Fruit fly (Drosophila melanogaster) whole organism, embryonic: ENCODE results near the gene CG31807.

Experiments used
- ATbp ChIP-seq: fragments of 200-800 bp; sonication (Bioruptor generic); optimal IDR thresholded peaks from 2 replicates; lab custom pipeline; 2017; ENCODE audit warnings: missing biosample characterization, mild to moderate bottlenecking, missing genetic modification characterization, missing genetic modification reagents
- Asciz ChIP-seq: fragments of 200-800 bp; sonication (Bioruptor generic); optimal IDR thresholded peaks from 2 replicates; lab custom pipeline; 2017; ENCODE audit warnings: missing biosample characterization, mild to moderate bottlenecking, missing genetic modification characterization, missing genetic modification reagents
- Awh ChIP-seq: fragments of 200-800 bp; sonication (Bioruptor generic); IDR thresholded peaks from 2 replicates; pipeline ENCODE4, ENCODE4 v1.3.6; 2022; ENCODE audit warnings: missing biosample characterization, missing genetic modification characterization
- BEAF-32 ChIP-seq: fragments of 200-800 bp; sonication (Bioruptor generic); optimal IDR thresholded peaks from 3 replicates; lab custom pipeline; 2017; ENCODE audit warnings: missing biosample characterization, missing genetic modification characterization, mild to moderate bottlenecking, moderate library complexity, missing genetic modification reagents
- CG10431 ChIP-seq: fragments of 200-800 bp; sonication (Bioruptor generic); optimal IDR thresholded peaks from 3 replicates; lab custom pipeline; 2018; ENCODE audit warnings: missing biosample characterization, mild to moderate bottlenecking, missing genetic modification characterization
- CG11695 ChIP-seq: fragments of 200-800 bp; sonication (Bioruptor generic); IDR thresholded peaks from 3 replicates; pipeline ENCODE4 v1.3.6; 2022; ENCODE audit warnings: missing biosample characterization, missing genetic modification characterization
- CG12299 ChIP-seq: fragments of 200-800 bp; sonication (Bioruptor generic); optimal IDR thresholded peaks from 2 replicates; lab custom pipeline; 2018; ENCODE audit warnings: missing biosample characterization, mild to moderate bottlenecking, missing genetic modification characterization
- CG13296 ChIP-seq: fragments of 200-800 bp; sonication (Bioruptor generic); optimal IDR thresholded peaks from 3 replicates; lab custom pipeline; 2018; ENCODE audit warnings: missing biosample characterization, mild to moderate bottlenecking, missing genetic modification characterization
- CG15011 ChIP-seq: fragments of 200-800 bp; sonication (Bioruptor generic); optimal IDR thresholded peaks from 3 replicates; lab custom pipeline; 2018; ENCODE audit warnings: missing biosample characterization, mild to moderate bottlenecking, missing genetic modification characterization
- CG1603 ChIP-seq: fragments of 200-800 bp; sonication (Bioruptor generic); optimal IDR thresholded peaks from 2 replicates; lab custom pipeline; 2019; ENCODE audit warnings: missing biosample characterization, mild to moderate bottlenecking, missing genetic modification characterization, moderate library complexity
- CG17385 ChIP-seq: fragments of 200-800 bp; sonication (Bioruptor generic); optimal IDR thresholded peaks from 3 replicates; lab custom pipeline; 2018; ENCODE audit warnings: missing biosample characterization, mild to moderate bottlenecking, missing genetic modification characterization
- CG17568 ChIP-seq: fragments of 200-800 bp; sonication (Bioruptor generic); optimal IDR thresholded peaks from 2 replicates; lab custom pipeline; 2018; ENCODE audit warnings: missing biosample characterization, mild to moderate bottlenecking, missing genetic modification characterization, moderate library complexity
- CG1792 ChIP-seq: fragments of 200-800 bp; sonication (Bioruptor generic); optimal IDR thresholded peaks from 2 replicates; lab custom pipeline; 2016; ENCODE audit warnings: missing biosample characterization, missing genetic modification characterization
- CG18764 ChIP-seq: fragments of 200-800 bp; sonication (Bioruptor generic); optimal IDR thresholded peaks from 3 replicates; lab custom pipeline; 2016; ENCODE audit warnings: missing biosample characterization, missing genetic modification characterization
- CG2875 ChIP-seq: fragments of 200-800 bp; sonication (Bioruptor generic); optimal IDR thresholded peaks from 2 replicates; lab custom pipeline; 2017; ENCODE audit warnings: missing biosample characterization, mild to moderate bottlenecking, missing genetic modification characterization, missing genetic modification reagents
- CG31388 ChIP-seq: fragments of 200-800 bp; sonication (Bioruptor generic); optimal IDR thresholded peaks from 2 replicates; lab custom pipeline; 2016; ENCODE audit warnings: missing biosample characterization, missing genetic modification characterization
- CG3281 ChIP-seq: fragments of 200-800 bp; sonication (Bioruptor generic); optimal IDR thresholded peaks from 3 replicates; lab custom pipeline; 2017; ENCODE audit warnings: missing biosample characterization, mild to moderate bottlenecking, missing genetic modification characterization
- CG3995 ChIP-seq: fragments of 200-800 bp; sonication (Bioruptor generic); optimal IDR thresholded peaks from 3 replicates; lab custom pipeline; 2016; ENCODE audit warnings: missing biosample characterization, missing genetic modification characterization
- CG4360 ChIP-seq: fragments of 200-800 bp; sonication (Bioruptor generic); IDR thresholded peaks from 2 replicates; pipeline ENCODE4 v1.3.6; 2022; ENCODE audit warnings: missing biosample characterization, missing genetic modification characterization
- CG4854 ChIP-seq: fragments of 200-800 bp; sonication (Bioruptor generic); optimal IDR thresholded peaks from 2 replicates; lab custom pipeline; 2016; ENCODE audit warnings: missing biosample characterization, missing genetic modification characterization, inconsistent platforms
- D19B ChIP-seq: fragments of 200-800 bp; sonication (Bioruptor generic); optimal IDR thresholded peaks from 2 replicates; lab custom pipeline; 2017; ENCODE audit warnings: missing biosample characterization, mild to moderate bottlenecking, missing genetic modification characterization
- Dip2 ChIP-seq: fragments of 200-800 bp; sonication (Bioruptor generic); IDR thresholded peaks from 2 replicates; pipeline ENCODE4 v1.3.6; 2022; ENCODE audit warnings: missing biosample characterization, missing genetic modification characterization
- Doc3 ChIP-seq: fragments of 200-800 bp; sonication (Bioruptor generic); IDR thresholded peaks from 3 replicates; pipeline ENCODE4 v1.3.6; 2022; ENCODE audit warnings: missing biosample characterization, missing genetic modification characterization; ENCODE audit not compliant: partially characterized antibody
- Fer3 ChIP-seq: fragments of 200-800 bp; sonication (Bioruptor generic); optimal IDR thresholded peaks from 2 replicates; lab custom pipeline; 2018; ENCODE audit warnings: missing biosample characterization, mild to moderate bottlenecking, missing genetic modification characterization, moderate library complexity
- Gug ChIP-seq: fragments of 200-800 bp; sonication (Bioruptor generic); IDR thresholded peaks from 4 replicates; pipeline ENCODE4 v1.3.6; 2022; ENCODE audit warnings: missing biosample characterization, missing genetic modification characterization
- Hr78 ChIP-seq, 2 experiments: fragments of 200-800 bp in 1 of 2; fragments of >200 bp in 1 of 2; sonication (Bioruptor generic) in 1 of 2; optimal IDR thresholded peaks; 2 replicates each; lab custom pipeline; 2017 to 2019; ENCODE audit warnings: missing biosample characterization in 2 of 2, missing genetic modification characterization in 2 of 2, mild to moderate bottlenecking in 1 of 2, moderate library complexity in 1 of 2
- Med ChIP-seq: fragments of 200-800 bp; sonication (Bioruptor generic); peaks from one replicate; lab custom pipeline; 2016; ENCODE audit warnings: missing biosample characterization, missing genetic modification characterization, mild to moderate bottlenecking, inconsistent platforms, moderate library complexity
- Neu2 ChIP-seq: fragments of 200-800 bp; sonication (Bioruptor generic); optimal IDR thresholded peaks from 3 replicates; lab custom pipeline; 2016; ENCODE audit warnings: missing biosample characterization, missing genetic modification characterization, borderline replicate concordance
- Optix ChIP-seq: fragments of 200-800 bp; sonication (Bioruptor generic); IDR thresholded peaks from 3 replicates; pipeline ENCODE4 v1.3.6; 2022; ENCODE audit warnings: missing biosample characterization, missing genetic modification characterization
- Xrp1 ChIP-seq: fragments of 200-800 bp; sonication (Bioruptor generic); IDR thresholded peaks from 2 replicates; pipeline ENCODE4 v1.3.6; 2022; ENCODE audit warnings: missing biosample characterization, missing genetic modification characterization
- ci ChIP-seq: fragments of 200-800 bp; sonication (Bioruptor generic); IDR thresholded peaks from 3 replicates; pipeline ENCODE4 v1.3.6; 2022; ENCODE audit warnings: missing biosample characterization, missing genetic modification characterization
- cwo ChIP-seq: fragments of 200-800 bp; sonication (Bioruptor generic); optimal IDR thresholded peaks from 3 replicates; lab custom pipeline; 2017; ENCODE audit warnings: missing biosample characterization, missing genetic modification characterization, mild to moderate bottlenecking, moderate library complexity, missing genetic modification reagents
- dpn ChIP-seq, 2 experiments: fragments of 200-800 bp; sonication (Bioruptor generic); optimal IDR thresholded peaks; 3 replicates each; lab custom pipeline; 2016; ENCODE audit warnings: missing biosample characterization in 2 of 2, missing genetic modification characterization in 2 of 2
- eve ChIP-seq, 2 experiments: fragments of >200 bp; optimal IDR thresholded peaks; 2 replicates each; lab custom pipeline; 2017; ENCODE audit warnings: missing biosample characterization in 2 of 2, missing genetic modification characterization in 2 of 2
- jigr1 ChIP-seq: fragments of 200-800 bp; sonication (Bioruptor generic); IDR thresholded peaks from 3 replicates; pipeline ENCODE4 v1.3.6; 2022; ENCODE audit warnings: missing biosample characterization, missing genetic modification characterization
- kni ChIP-seq: fragments of 200-800 bp; sonication (Bioruptor generic); optimal IDR thresholded peaks from 3 replicates; lab custom pipeline; 2017; ENCODE audit warnings: mild to moderate bottlenecking, missing biosample characterization, missing genetic modification reagents, missing genetic modification characterization
- nau ChIP-seq: fragments of 200-800 bp; sonication (Bioruptor generic); optimal IDR thresholded peaks from 3 replicates; lab custom pipeline; 2017; ENCODE audit warnings: missing biosample characterization, mild to moderate bottlenecking, missing genetic modification characterization, missing genetic modification reagents
- peb ChIP-seq: fragments of 200-800 bp; sonication (Bioruptor generic); IDR thresholded peaks from 2 replicates; pipeline ENCODE4 v1.3.6; 2022; ENCODE audit warnings: missing biosample characterization, missing genetic modification characterization
- pita ChIP-seq: fragments of 200-800 bp; sonication (Bioruptor generic); optimal IDR thresholded peaks from 2 replicates; lab custom pipeline; 2017; ENCODE audit warnings: missing biosample characterization, mild to moderate bottlenecking, missing genetic modification characterization
- pnt ChIP-seq: fragments of 200-800 bp; sonication (Bioruptor generic); optimal IDR thresholded peaks from 3 replicates; lab custom pipeline; 2016; ENCODE audit warnings: missing biosample characterization, missing genetic modification characterization
- run ChIP-seq: fragments of 200-800 bp; sonication (Bioruptor generic); optimal IDR thresholded peaks from 3 replicates; lab custom pipeline; 2018; ENCODE audit warnings: missing biosample characterization, mild to moderate bottlenecking, missing genetic modification characterization
- salm ChIP-seq: fragments of 200-800 bp; sonication (Bioruptor generic); optimal IDR thresholded peaks from 2 replicates; lab custom pipeline; 2018; ENCODE audit warnings: missing biosample characterization, mild to moderate bottlenecking, missing genetic modification characterization
- sens ChIP-seq: fragments of 200-800 bp; sonication (Bioruptor generic); peaks from one replicate; lab custom pipeline; 2016; ENCODE audit warnings: missing biosample characterization, missing genetic modification characterization
- sima ChIP-seq: fragments of 200-800 bp; sonication (Bioruptor generic); optimal IDR thresholded peaks from 2 replicates; lab custom pipeline; 2016; ENCODE audit warnings: missing biosample characterization, missing genetic modification characterization
- tx ChIP-seq: fragments of 200-800 bp; sonication (Bioruptor generic); optimal IDR thresholded peaks from 2 replicates; lab custom pipeline; 2016; ENCODE audit warnings: missing biosample characterization, missing genetic modification characterization
- usp ChIP-seq: fragments of >200 bp; optimal IDR thresholded peaks from 2 replicates; lab custom pipeline; 2017; ENCODE audit warnings: missing biosample characterization, missing genetic modification characterization
- vfl ChIP-seq: fragments of 200-800 bp; sonication (Bioruptor generic); optimal IDR thresholded peaks from 2 replicates; lab custom pipeline; 2016; ENCODE audit warnings: missing biosample characterization, missing genetic modification characterization
- vvl ChIP-seq: fragments of 200-800 bp; sonication (Bioruptor generic); IDR thresholded peaks from 2 replicates; pipeline ENCODE4 v1.3.6; 2022; ENCODE audit warnings: missing biosample characterization, missing genetic modification characterization

Gene CG31807

DNA sequence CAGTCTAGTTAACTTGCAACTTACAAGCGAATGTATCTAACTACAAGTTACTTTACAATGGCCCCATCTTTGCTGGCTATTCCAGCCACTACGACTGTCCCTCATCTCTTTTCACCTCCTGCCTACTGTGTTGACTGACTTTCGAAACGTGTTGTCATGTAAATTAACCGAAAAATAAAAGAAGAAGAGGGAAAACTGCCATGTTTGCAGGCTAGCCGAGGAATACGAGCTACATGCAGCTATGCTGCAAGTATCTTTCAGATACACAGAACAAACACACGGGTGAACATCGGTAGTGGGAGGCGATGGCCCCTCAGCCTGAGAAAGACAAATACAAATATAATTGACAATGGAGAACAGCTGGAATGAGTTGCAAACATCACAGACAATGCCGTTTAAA lies 26.9 kb upstream of the CG31807 start:
- TF ChIP-seq CG17385 (GFP tag; lab: Kevin White, UChicago) (peak; percentile 25), CG3995 (no peak), CG18764 (GFP tag; lab: Kevin White, UChicago) (no peak), ATbp (peak; percentile 35), Awh (peak; percentile 20; the same call in 1 of the 2 replicates), pnt (GFP tag; lab: Kevin White, UChicago) (no peak), CG3281 (no peak), Med (GFP tag; lab: Kevin White, UChicago) (peak; percentile 14), eve (GFP tag; optimal IDR thresholded peaks at IDR 0.05; lab: Kevin White, UChicago) (peak in 1 of 2 experiments; percentile 31), pita (no peak), peb (GFP tag; lab: Robert Waterston, UW) (no peak), CG15011 (no peak), kni (GFP tag; lab: Kevin White, UChicago) (peak; percentile 68), Xrp1 (GFP tag; lab: Robert Waterston, UW) (0 out of 2 replicates have a peak, but pooled peaks have one; percentile 11), run (tag; lab: Kevin White, UChicago) (no peak), CG10431 (GFP tag; lab: Kevin White, UChicago) (peak; percentile 86), CG1792 (no peak), usp (GFP tag; lab: Kevin White, UChicago) (no peak), Asciz (GFP tag; lab: Kevin White, UChicago) (peak; percentile 25), ci (GFP tag; lab: Robert Waterston, UW) (0 out of 3 replicates have a peak, but pooled peaks have one; percentile 38), CG4360 (0 out of 2 replicates have a peak, but pooled peaks have one; percentile 14), CG2875 (peak; percentile 18), CG11695 (GFP tag; lab: Robert Waterston, UW) (0 out of 3 replicates have a peak, but pooled peaks have one; percentile 9), Dip2 (GFP tag; lab: Robert Waterston, UW) (no peak), tx (GFP tag; lab: Kevin White, UChicago) (no peak), D19B (no peak), CG31388 (no peak), CG13296 (GFP tag; lab: Kevin White, UChicago) (no peak), CG12299 (no peak), Neu2 (no peak), CG4854 (GFP tag; lab: Kevin White, UChicago) (no peak), CG1603 (tag; lab: Kevin White, UChicago) (peak; percentile 6), BEAF-32 (no peak), Doc3 (GFP tag; lab: Robert Waterston, UW) (no peak), nau (GFP tag; lab: Kevin White, UChicago) (peak; percentile 18), Fer3 (tag; lab: Kevin White, UChicago) (no peak)

DNA sequence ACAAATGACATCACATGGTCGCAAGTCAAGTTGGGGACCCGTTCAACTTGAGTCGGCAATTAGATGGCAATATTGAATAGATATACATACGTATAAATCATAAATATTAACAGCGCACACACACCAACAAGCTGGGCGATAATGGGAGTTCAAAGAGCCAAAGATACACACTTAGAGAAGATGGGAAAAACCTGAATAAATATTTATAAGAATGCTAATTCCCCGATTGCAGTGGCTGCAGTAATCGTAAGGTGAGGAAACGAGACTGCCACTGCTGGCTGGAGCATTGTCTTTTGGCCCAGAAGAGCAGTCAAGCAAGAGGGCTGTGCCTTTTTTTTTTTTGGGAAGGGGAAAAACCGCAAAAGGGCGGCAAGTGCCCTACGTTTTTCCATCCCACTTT lies 26.4 kb upstream of the CG31807 start:
- TF ChIP-seq CG17568 (GFP tag; lab: Kevin White, UChicago) (peak; percentile 32), sima (GFP tag; lab: Kevin White, UChicago) (no peak), Med (GFP tag; lab: Kevin White, UChicago) (peak; percentile 62), cwo (GFP tag; lab: Kevin White, UChicago) (no peak), Hr78 (GFP tag; optimal IDR thresholded peaks at IDR 0.05; lab: Kevin White, UChicago) (no peak), vfl (no peak), vvl (peak; percentile 60; the same call in 1 of the 2 replicates), sens (peak; percentile 60), dpn (GFP tag; optimal IDR thresholded peaks at IDR 0.05; lab: Kevin White, UChicago) (no peak), Optix (GFP tag; lab: Robert Waterston, UW) (0 out of 3 replicates have a peak, but pooled peaks have one; percentile 12), salm (tag; lab: Kevin White, UChicago) (peak; percentile 8), jigr1 (GFP tag; lab: Robert Waterston, UW) (no peak), Gug (GFP tag; lab: Robert Waterston, UW) (no peak)
